Worm (Caenorhabditis elegans): ENCODE measurements around the gene C49F8.1.

Gene C49F8.1

ce11 chrX:13320575-13320974, 44.2 kb downstream of the C49F8.1 start (continued):
- peak; percentile 2 for TF ChIP-seq nhr-10 (tag; optimal IDR thresholded peaks at IDR 0.05)
- TF ChIP-seq dmd-9 (GFP tag; IDR thresholded peaks at IDR 0.05), result no peak
- TF ChIP-seq mep-1 (tag; optimal IDR thresholded peaks at IDR 0.05), result peak; percentile 50
- no peak for TF ChIP-seq rbr-2 (tag; optimal IDR thresholded peaks at IDR 0.05)
- TF ChIP-seq nhr-77 (tag; optimal IDR thresholded peaks at IDR 0.05), result peak; percentile 6
- TF ChIP-seq ces-1 (GFP tag; optimal IDR thresholded peaks at IDR 0.05), result no peak
- TF ChIP-seq D1046.2 (GFP tag; IDR thresholded peaks at IDR 0.05), result no peak
- peak; percentile 50 for TF ChIP-seq nhr-11 (tag; optimal IDR thresholded peaks at IDR 0.05)
- TF ChIP-seq dmd-8 (GFP tag; IDR thresholded peaks at IDR 0.05), result no peak
- TF ChIP-seq dmd-6 (GFP tag; IDR thresholded peaks at IDR 0.05), result peak; percentile 31; the same call in 1 of the 2 replicates
- TF ChIP-seq mxl-3 (GFP tag; optimal IDR thresholded peaks at IDR 0.05), result peak; percentile 16
- peak; percentile 37 for TF ChIP-seq dve-1 (tag; optimal IDR thresholded peaks at IDR 0.05; ENCODE audit: insufficient read depth)
- TF ChIP-seq unc-130 (GFP tag; optimal IDR thresholded peaks at IDR 0.05), result no peak
- no peak for TF ChIP-seq dpl-1 (GFP tag; optimal IDR thresholded peaks at IDR 0.05)
- TF ChIP-seq lin-15B (tag; optimal IDR thresholded peaks at IDR 0.05), result no peak
- TF ChIP-seq lir-3 (tag; optimal IDR thresholded peaks at IDR 0.05), result no peak
- no peak for TF ChIP-seq T20F7.1 (GFP tag; optimal IDR thresholded peaks at IDR 0.05)
- TF ChIP-seq ctbp-1 (GFP tag; IDR thresholded peaks at IDR 0.05), result no peak
- TF ChIP-seq jun-1 (tag; optimal IDR thresholded peaks at IDR 0.05), result no peak
- no peak for TF ChIP-seq ama-1 (optimal IDR thresholded peaks at IDR 0.05)
- TF ChIP-seq daf-8 (GFP tag; IDR thresholded peaks at IDR 0.05), result no peak
- no peak for TF ChIP-seq tra-1 (GFP tag; IDR thresholded peaks at IDR 0.05)
- TF ChIP-seq nhr-237 (tag; optimal IDR thresholded peaks at IDR 0.05), result no peak
- TF ChIP-seq hlh-11 (tag; optimal IDR thresholded peaks at IDR 0.05), result peak; percentile 79
- TF ChIP-seq pqm-1 (tag; optimal IDR thresholded peaks at IDR 0.05), result peak; percentile 0
- peak; percentile 50 for TF ChIP-seq nhr-25 (tag; optimal IDR thresholded peaks at IDR 0.05; ENCODE audit: borderline replicate concordance, insufficient read depth)
- TF ChIP-seq nhr-42 (GFP tag; IDR thresholded peaks at IDR 0.05), result no peak
- TF ChIP-seq lin-13 (GFP tag; optimal IDR thresholded peaks at IDR 0.05), result no peak
- peak; percentile 33 for TF ChIP-seq mes-2 (tag; optimal IDR thresholded peaks at IDR 0.05; ENCODE audit: poor library complexity, severe bottlenecking)
- TF ChIP-seq hlh-30 (tag; optimal IDR thresholded peaks at IDR 0.05; ENCODE audit: insufficient read depth), result peak; percentile 44
- no peak for TF ChIP-seq egl-27 (tag; optimal IDR thresholded peaks at IDR 0.05)
- peak; percentile 79 for TF ChIP-seq nhr-28 (tag; optimal IDR thresholded peaks at IDR 0.05)
- 0 out of 2 replicates have a peak, but pooled peaks have one; percentile 56 for TF ChIP-seq ceh-20 (GFP tag; IDR thresholded peaks at IDR 0.05)
- no peak for TF ChIP-seq ceh-44 (GFP tag; IDR thresholded peaks at IDR 0.05)
- no peak for TF ChIP-seq daf-16 (GFP tag; optimal IDR thresholded peaks at IDR 0.05)
- peak; percentile 62 for TF ChIP-seq daf-16 (tag; optimal IDR thresholded peaks at IDR 0.05)
- TF ChIP-seq mdt-29 (GFP tag; IDR thresholded peaks at IDR 0.05), result no peak
- no peak for TF ChIP-seq Y75B8A.6 (GFP tag; IDR thresholded peaks at IDR 0.05)
- TF ChIP-seq nhr-76 (tag; optimal IDR thresholded peaks at IDR 0.05), result no peak
- TF ChIP-seq lin-38 (GFP tag; IDR thresholded peaks at IDR 0.05), result no peak
- TF ChIP-seq php-3 (GFP tag; IDR thresholded peaks at IDR 0.05), result peak; percentile 46; the same call in 1 of the 2 replicates
- no peak for TF ChIP-seq F10B5.3 (tag; optimal IDR thresholded peaks at IDR 0.05)
- peak in 1 of 2 experiments; percentile 39 for TF ChIP-seq lsy-2 (tag; optimal IDR thresholded peaks at IDR 0.05)
- no peak for TF ChIP-seq sdz-12 (GFP tag; optimal IDR thresholded peaks at IDR 0.05)

Measured in whole organism, L4 larva.